Fruit fly (Drosophila melanogaster) whole organism, embryonic: Measurements from ENCODE around the gene Cep97.

Experiments
- Ada2b ChIP-seq: fragments of 200-800 bp; sonication (Bioruptor generic); IDR thresholded peaks from 2 replicates; pipeline ENCODE4 v1.3.6; 2022; ENCODE audit warnings: missing biosample characterization, missing genetic modification characterization
- CG2875 ChIP-seq: fragments of 200-800 bp; sonication (Bioruptor generic); optimal IDR thresholded peaks from 2 replicates; lab custom pipeline; 2017; ENCODE audit warnings: missing biosample characterization, mild to moderate bottlenecking, missing genetic modification characterization, missing genetic modification reagents
- CG7963 ChIP-seq: fragments of 200-800 bp; sonication (Bioruptor generic); IDR thresholded peaks from 3 replicates; pipeline ENCODE4 v1.3.6; 2022; ENCODE audit warnings: missing biosample characterization, missing genetic modification characterization; ENCODE audit not compliant: partially characterized antibody
- CG8478 ChIP-seq: fragments of >200 bp; optimal IDR thresholded peaks from 2 replicates; lab custom pipeline; 2018
- Fer1 ChIP-seq: fragments of 200-800 bp; sonication (Bioruptor generic); optimal IDR thresholded peaks from 2 replicates; lab custom pipeline; 2017; ENCODE audit warnings: missing biosample characterization, mild to moderate bottlenecking, missing genetic modification characterization
- Lpt ChIP-seq: fragments of >200 bp; optimal IDR thresholded peaks from 2 replicates; lab custom pipeline; 2018; ENCODE audit warnings: missing biosample characterization, missing genetic modification characterization
- Opbp ChIP-seq: fragments of 200-800 bp; sonication (Bioruptor generic); IDR thresholded peaks from 3 replicates; pipeline ENCODE4 v1.3.6; 2022; ENCODE audit warnings: missing biosample characterization, missing genetic modification characterization; ENCODE audit not compliant: partially characterized antibody
- dimm ChIP-seq: fragments of 200-800 bp; sonication (Bioruptor generic); IDR thresholded peaks from 2 replicates; pipeline ENCODE4 v1.3.6; 2022; ENCODE audit warnings: missing biosample characterization, missing genetic modification characterization
- h ChIP-seq: fragments of >200 bp; optimal IDR thresholded peaks from 2 replicates; lab custom pipeline; 2017
- sna ChIP-seq: fragments of 200-800 bp; sonication (Bioruptor generic); IDR thresholded peaks from 2 replicates; pipeline ENCODE4 v1.3.6; 2022; ENCODE audit warnings: missing biosample characterization, missing genetic modification characterization; ENCODE audit not compliant: partially characterized antibody

- no peak for TF ChIP-seq CG7963 (GFP tag; lab: Robert Waterston, UW)
- TF ChIP-seq Opbp, result no peak
- TF ChIP-seq CG2875 (GFP tag; lab: Kevin White, UChicago), result no peak
- no peak for TF ChIP-seq CG8478
- no peak for TF ChIP-seq Fer1 (GFP tag; lab: Kevin White, UChicago)
- no peak for TF ChIP-seq sna (GFP tag; lab: Robert Waterston, UW)
- no peak for TF ChIP-seq Lpt
- no peak for TF ChIP-seq h (lab: Kevin White, UChicago)
- TF ChIP-seq dimm (GFP tag; lab: Robert Waterston, UW), result no peak
- no peak for TF ChIP-seq Ada2b (GFP tag; lab: Robert Waterston, UW)
Observed at dm6 chr2L:3895951-3896833, 28.7 kb downstream of the Cep97 start.
